Fruit fly (Drosophila melanogaster): ENCODE measurements around the gene grk.

The grk gene

dm6 chr2L:8461782-8462453, 28.5 kb upstream of the grk start (continued):
- TF ChIP-seq lbe (GFP tag; optimal IDR thresholded peaks at IDR 0.05) = no peak
- no peak for TF ChIP-seq Gug (GFP tag; IDR thresholded peaks at IDR 0.05)
- TF ChIP-seq Adf1 (GFP tag; IDR thresholded peaks at IDR 0.05) = peak; percentile 38; the same call in 1 of the 2 replicates
- TF ChIP-seq cato (GFP tag; optimal IDR thresholded peaks at IDR 0.05; ENCODE audit: borderline replicate concordance) = no peak
- no peak for TF ChIP-seq Mes4 (GFP tag; optimal IDR thresholded peaks at IDR 0.05)
- peak; percentile 21 for TF ChIP-seq BtbVII (GFP tag; optimal IDR thresholded peaks at IDR 0.05)
- TF ChIP-seq CG2199 (GFP tag; IDR thresholded peaks at IDR 0.05) = 0 out of 3 replicates have a peak, but pooled peaks have one; percentile 49
- no peak for TF ChIP-seq tx (GFP tag; optimal IDR thresholded peaks at IDR 0.05)
- TF ChIP-seq D (optimal IDR thresholded peaks at IDR 0.05) = no peak
- no peak for TF ChIP-seq D (GFP tag; optimal IDR thresholded peaks at IDR 0.05)
- peak; percentile 24 for TF ChIP-seq CoRest (tag; optimal IDR thresholded peaks at IDR 0.05)
- no peak for TF ChIP-seq Sin3A (optimal IDR thresholded peaks at IDR 0.05)
- TF ChIP-seq fd3F (GFP tag; optimal IDR thresholded peaks at IDR 0.05) = peak; percentile 13
- TF ChIP-seq Antp (GFP tag; optimal IDR thresholded peaks at IDR 0.05) = no peak
- peak; percentile 18 for TF ChIP-seq slp2 (GFP tag; optimal IDR thresholded peaks at IDR 0.05)
- TF ChIP-seq B-H2 (GFP tag; optimal IDR thresholded peaks at IDR 0.05) = no peak
- no peak for TF ChIP-seq Asciz (GFP tag; optimal IDR thresholded peaks at IDR 0.05)
- TF ChIP-seq gt (GFP tag; IDR thresholded peaks at IDR 0.05) = no peak
- peak; percentile 84 for TF ChIP-seq Ets65A (GFP tag)
- TF ChIP-seq bbx (GFP tag; IDR thresholded peaks at IDR 0.05; ENCODE audit: partially characterized antibody) = no peak
- TF ChIP-seq br (optimal IDR thresholded peaks at IDR 0.05) = no peak
- no peak for TF ChIP-seq fru (optimal IDR thresholded peaks at IDR 0.05)
- peak; percentile 26 for TF ChIP-seq CG9817 (tag; optimal IDR thresholded peaks at IDR 0.05)
- no peak for TF ChIP-seq BEAF-32 (GFP tag; optimal IDR thresholded peaks at IDR 0.05)
- TF ChIP-seq dysf (GFP tag; IDR thresholded peaks at IDR 0.05) = peak; percentile 43; the same call in 1 of the 3 replicates
- TF ChIP-seq vnd (GFP tag; IDR thresholded peaks at IDR 0.05; ENCODE audit: partially characterized antibody) = no peak
- TF ChIP-seq repo (GFP tag; optimal IDR thresholded peaks at IDR 0.05) = no peak
- TF ChIP-seq CG6175 (GFP tag; IDR thresholded peaks at IDR 0.05) = 0 out of 3 replicates have a peak, but pooled peaks have one; percentile 34
- no peak for TF ChIP-seq Doc3 (GFP tag; IDR thresholded peaks at IDR 0.05; ENCODE audit: partially characterized antibody)
- no peak for TF ChIP-seq CG17186 (GFP tag; optimal IDR thresholded peaks at IDR 0.05)
- TF ChIP-seq dmrt11E (tag; optimal IDR thresholded peaks at IDR 0.05) = no peak
- no peak for TF ChIP-seq CG1529 (GFP tag; optimal IDR thresholded peaks at IDR 0.05)
- TF ChIP-seq D19A (tag; optimal IDR thresholded peaks at IDR 0.05) = no peak
- TF ChIP-seq CG8359 (GFP tag; optimal IDR thresholded peaks at IDR 0.05; ENCODE audit: borderline replicate concordance) = peak; percentile 16
- peak; percentile 57 for TF ChIP-seq PHDP (tag; optimal IDR thresholded peaks at IDR 0.05)
- no peak for TF ChIP-seq kah (GFP tag; optimal IDR thresholded peaks at IDR 0.05)
- TF ChIP-seq Sox100B (GFP tag; optimal IDR thresholded peaks at IDR 0.05) = peak; percentile 4
- TF ChIP-seq lola (GFP tag; optimal IDR thresholded peaks at IDR 0.05) = peak in 1 of 3 experiments; percentile 4
- no peak for TF ChIP-seq CG10654 (GFP tag; optimal IDR thresholded peaks at IDR 0.05)
- TF ChIP-seq kay (GFP tag; optimal IDR thresholded peaks at IDR 0.05) = peak; percentile 10
- TF ChIP-seq cad (GFP tag; optimal IDR thresholded peaks at IDR 0.05) = no peak
- TF ChIP-seq CG17802 (tag; optimal IDR thresholded peaks at IDR 0.05) = no peak
- TF ChIP-seq CG7963 (GFP tag; IDR thresholded peaks at IDR 0.05; ENCODE audit: partially characterized antibody) = no peak
- TF ChIP-seq wdn (GFP tag; IDR thresholded peaks at IDR 0.05) = no peak
- peak; percentile 13 for TF ChIP-seq CG13894 (tag; optimal IDR thresholded peaks at IDR 0.05)
- no peak for TF ChIP-seq Neu2 (GFP tag; optimal IDR thresholded peaks at IDR 0.05; ENCODE audit: borderline replicate concordance)
- TF ChIP-seq zf30C (GFP tag; optimal IDR thresholded peaks at IDR 0.05) = no peak
- no peak for TF ChIP-seq CG10366 (GFP tag; IDR thresholded peaks at IDR 0.05)
- TF ChIP-seq cg (GFP tag; optimal IDR thresholded peaks at IDR 0.05) = no peak
- peak; percentile 48 for TF ChIP-seq CG2712 (tag; optimal IDR thresholded peaks at IDR 0.05)

Data from whole organism, embryonic.